Fruit fly (Drosophila melanogaster): ENCODE data around the gene CG10252.

CG10252 gene

dm6 chr3R:23682203-23682602, 13.8 kb downstream of the CG10252 start, which contains the start of gene CG16710:
CG16710 (plus strand) TSS chr3R:23682503.
- TF ChIP-seq pan (optimal IDR thresholded peaks at IDR 0.05) (no peak), EcR (GFP tag; optimal IDR thresholded peaks at IDR 0.05) (no peak), usp (GFP tag; optimal IDR thresholded peaks at IDR 0.05) (no peak), psq (optimal IDR thresholded peaks at IDR 0.05) (no peak), CG8478 (optimal IDR thresholded peaks at IDR 0.05) (no peak), Dll (optimal IDR thresholded peaks at IDR 0.05) (no peak)

dm6 chr3R:23679911-23680336, 16.1 kb downstream of the CG10252 start, which contains the start of gene eIF3d1:
eIF3d1 (plus strand) TSS chr3R:23680039.
- TF ChIP-seq pan (optimal IDR thresholded peaks at IDR 0.05): no peak
- no peak for TF ChIP-seq usp (GFP tag; optimal IDR thresholded peaks at IDR 0.05)
- no peak for TF ChIP-seq Dll (optimal IDR thresholded peaks at IDR 0.05)
- TF ChIP-seq EcR (GFP tag; optimal IDR thresholded peaks at IDR 0.05): no peak
- TF ChIP-seq CG8478 (optimal IDR thresholded peaks at IDR 0.05): no peak
- TF ChIP-seq psq (optimal IDR thresholded peaks at IDR 0.05): no peak

dm6 chr3R:23678349-23679193, 17.5 kb downstream of the CG10252 start, which contains the start of gene GILT2:
GILT2 (plus strand) TSS chr3R:23678895.
- TF ChIP-seq usp (GFP tag; optimal IDR thresholded peaks at IDR 0.05) (no peak), pan (optimal IDR thresholded peaks at IDR 0.05) (no peak), Dll (optimal IDR thresholded peaks at IDR 0.05) (no peak)

dm6 chr3R:23677058-23677457, 19.0 kb downstream of the CG10252 start, which contains the start of gene GILT3:
GILT3 (plus strand) TSS chr3R:23677358.
- no peak for TF ChIP-seq CG8478 (optimal IDR thresholded peaks at IDR 0.05)
- TF ChIP-seq pan (optimal IDR thresholded peaks at IDR 0.05): no peak

- no peak for TF ChIP-seq EcR (GFP tag; optimal IDR thresholded peaks at IDR 0.05)
- no peak for TF ChIP-seq psq (optimal IDR thresholded peaks at IDR 0.05)
- TF ChIP-seq Dll (optimal IDR thresholded peaks at IDR 0.05): no peak
These were observed 20.4 kb downstream of the CG10252 start for dm6 chr3R:23675646-23676045.

dm6 chr3R:23674369-23674768, 21.7 kb downstream of the CG10252 start:
- TF ChIP-seq CG8478 (optimal IDR thresholded peaks at IDR 0.05): no peak
- no peak for TF ChIP-seq EcR (GFP tag; optimal IDR thresholded peaks at IDR 0.05)
- TF ChIP-seq psq (optimal IDR thresholded peaks at IDR 0.05): no peak
- no peak for TF ChIP-seq pan (optimal IDR thresholded peaks at IDR 0.05)
- no peak for TF ChIP-seq usp (GFP tag; optimal IDR thresholded peaks at IDR 0.05)

dm6 chr3R:23673084-23673483, 23.0 kb downstream of the CG10252 start:
- TF ChIP-seq psq (optimal IDR thresholded peaks at IDR 0.05): no peak
- TF ChIP-seq usp (GFP tag; optimal IDR thresholded peaks at IDR 0.05): no peak
- no peak for TF ChIP-seq pan (optimal IDR thresholded peaks at IDR 0.05)
- TF ChIP-seq EcR (GFP tag; optimal IDR thresholded peaks at IDR 0.05): no peak
- TF ChIP-seq Dll (optimal IDR thresholded peaks at IDR 0.05): no peak
- TF ChIP-seq CG8478 (optimal IDR thresholded peaks at IDR 0.05): no peak

- TF ChIP-seq usp (GFP tag; optimal IDR thresholded peaks at IDR 0.05) (no peak), pan (optimal IDR thresholded peaks at IDR 0.05) (peak; percentile 23), Dll (optimal IDR thresholded peaks at IDR 0.05) (peak; percentile 68), EcR (GFP tag; optimal IDR thresholded peaks at IDR 0.05) (no peak)
These were observed 26.4 kb downstream of the CG10252 start, which contains the start of gene CG31145 for dm6 chr3R:23669401-23670216. CG31145 (minus strand) TSS chr3R:23669659.

- TF ChIP-seq Dll (optimal IDR thresholded peaks at IDR 0.05) (no peak), CG8478 (optimal IDR thresholded peaks at IDR 0.05) (no peak), pan (optimal IDR thresholded peaks at IDR 0.05) (no peak), EcR (GFP tag; optimal IDR thresholded peaks at IDR 0.05) (no peak), usp (GFP tag; optimal IDR thresholded peaks at IDR 0.05) (no peak), psq (optimal IDR thresholded peaks at IDR 0.05) (no peak)
These were observed 27.5 kb downstream of the CG10252 start for dm6 chr3R:23668583-23668982.

- TF ChIP-seq EcR (GFP tag; optimal IDR thresholded peaks at IDR 0.05) (no peak), usp (GFP tag; optimal IDR thresholded peaks at IDR 0.05) (no peak), psq (optimal IDR thresholded peaks at IDR 0.05) (no peak), Dll (optimal IDR thresholded peaks at IDR 0.05) (no peak), CG8478 (optimal IDR thresholded peaks at IDR 0.05) (no peak), pan (optimal IDR thresholded peaks at IDR 0.05) (no peak)
These were observed 28.6 kb downstream of the CG10252 start for dm6 chr3R:23667451-23667850.

dm6 chr3R:23666672-23667211, 29.3 kb downstream of the CG10252 start:
- no peak for TF ChIP-seq EcR (GFP tag; optimal IDR thresholded peaks at IDR 0.05)
- TF ChIP-seq pan (optimal IDR thresholded peaks at IDR 0.05): no peak
- no peak for TF ChIP-seq psq (optimal IDR thresholded peaks at IDR 0.05)
- no peak for TF ChIP-seq usp (GFP tag; optimal IDR thresholded peaks at IDR 0.05)
- TF ChIP-seq CG8478 (optimal IDR thresholded peaks at IDR 0.05): no peak
- no peak for TF ChIP-seq Dll (optimal IDR thresholded peaks at IDR 0.05)

- TF ChIP-seq CG8478 (optimal IDR thresholded peaks at IDR 0.05) (no peak), psq (optimal IDR thresholded peaks at IDR 0.05) (no peak), EcR (GFP tag; optimal IDR thresholded peaks at IDR 0.05) (no peak), pan (optimal IDR thresholded peaks at IDR 0.05) (no peak), usp (GFP tag; optimal IDR thresholded peaks at IDR 0.05) (no peak), Dll (optimal IDR thresholded peaks at IDR 0.05) (no peak)
These were observed 31.6 kb downstream of the CG10252 start for dm6 chr3R:23664437-23664836.

Measured in whole organism.